Worm (Caenorhabditis elegans): ENCODE results near the gene ZK856.19.

- TF ChIP-seq ztf-11 (tag; optimal IDR thresholded peaks at IDR 0.05) (no peak), elt-3 (tag; optimal IDR thresholded peaks at IDR 0.05) (no peak), nhr-76 (tag; optimal IDR thresholded peaks at IDR 0.05) (no peak), snpc-4 (tag; optimal IDR thresholded peaks at IDR 0.05) (no peak), ZK546.5 (tag; optimal IDR thresholded peaks at IDR 0.05) (no peak), nhr-77 (tag; optimal IDR thresholded peaks at IDR 0.05) (no peak), lin-39 (tag; optimal IDR thresholded peaks at IDR 0.05) (no peak), egl-27 (tag; optimal IDR thresholded peaks at IDR 0.05) (no peak)
These were observed 2.4 kb downstream of the ZK856.19 start for ce11 chrV:10202340-10202739.

Data from whole organism, L3 larva.